Fruit fly (Drosophila melanogaster) Kc167 (cell line): ENCODE results near the gene CG1896.

ENCODE experiments used
- Myc ChIP-seq: fragments of >200 bp; optimal IDR thresholded peaks from 2 replicates; lab custom pipeline; 2017; ENCODE audit warnings: missing external identifiers
- Sin3A ChIP-seq: fragments of >200 bp; optimal IDR thresholded peaks from 2 replicates; lab custom pipeline; 2018; ENCODE audit warnings: missing external identifiers
- h ChIP-seq: fragments of >200 bp; optimal IDR thresholded peaks from 3 replicates; lab custom pipeline; 2018; ENCODE audit warnings: missing external identifiers
- insv ChIP-seq: fragments of >200 bp; optimal IDR thresholded peaks from 3 replicates; lab custom pipeline; 2018; ENCODE audit warnings: missing external identifiers
- psq ChIP-seq: fragments of >200 bp; optimal IDR thresholded peaks from 2 replicates; lab custom pipeline; 2017; ENCODE audit warnings: missing external identifiers
- ttk ChIP-seq: sonication (Bioruptor generic); optimal IDR thresholded peaks from 2 replicates; lab custom pipeline; 2017; ENCODE audit warnings: missing external identifiers

DNA sequence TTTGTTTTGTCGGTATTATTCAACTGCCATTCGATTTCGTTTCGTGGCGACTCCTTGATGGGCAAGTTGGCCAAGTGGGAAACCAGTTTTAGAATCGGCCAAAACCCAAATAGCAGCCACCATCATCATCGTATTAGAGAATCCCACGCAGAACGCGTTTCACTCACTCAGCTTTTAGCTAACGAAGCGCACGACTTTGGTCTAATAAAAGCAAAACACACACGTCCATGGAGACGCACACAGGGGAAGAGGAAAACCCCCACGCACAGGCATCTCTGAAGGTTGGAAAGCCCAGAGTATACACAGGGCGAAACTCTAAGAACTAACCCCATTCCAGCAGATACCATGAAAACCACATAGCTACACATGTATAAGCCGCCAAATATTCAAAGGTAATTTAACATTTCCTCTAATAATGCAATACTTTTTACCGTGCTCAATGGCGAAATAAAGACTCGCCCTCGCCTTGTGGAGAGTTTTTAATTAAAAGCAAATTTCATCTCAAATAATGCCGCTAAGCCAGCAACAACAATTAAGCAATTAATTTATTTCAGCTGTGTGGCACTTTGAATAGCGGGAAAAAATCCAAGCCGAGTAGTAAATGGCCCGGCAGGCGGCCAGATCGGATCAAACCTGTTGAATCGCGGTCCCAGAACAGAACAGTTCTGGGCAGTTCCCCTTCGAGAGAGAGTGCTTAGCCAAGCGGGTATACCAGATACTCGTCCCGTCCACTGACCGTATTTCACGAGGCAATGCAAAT, 32.6 kb upstream of the CG1896 start:
- no peak for TF ChIP-seq h (lab: Kevin White, UChicago)
- TF ChIP-seq Sin3A, result no peak
- no peak for TF ChIP-seq insv (lab: Kevin White, UChicago)
- TF ChIP-seq Myc (lab: Kevin White, UChicago), result no peak
- no peak for TF ChIP-seq psq (lab: Kevin White, UChicago)
- TF ChIP-seq ttk, result no peak
